Worm (Caenorhabditis elegans) whole organism, L3 larva: ENCODE results near the gene ndg-4.
A peak's percentile ranks its signal among the peaks of the same experiment; 100 is the strongest.

Source experiments
- R02D3.7 ChIP-seq: fragments of 150-350 bp; optimal IDR thresholded peaks from 2 replicates; lab custom pipeline; 2014; ENCODE audit warnings: missing biosample characterization, missing genetic modification characterization
- aly-2 ChIP-seq: fragments of 150-350 bp; optimal IDR thresholded peaks from 2 replicates; lab custom pipeline; 2014; ENCODE audit warnings: missing biosample characterization, missing genetic modification characterization
- ama-1 ChIP-seq: fragments of 150-350 bp; optimal IDR thresholded peaks from 2 replicates; lab custom pipeline; 2018
- ceh-16 ChIP-seq: sonication (generic microtip); optimal IDR thresholded peaks from 2 replicates; lab custom pipeline; 2017; ENCODE audit warnings: missing biosample characterization, missing genetic modification characterization
- ceh-28 ChIP-seq: fragments of 150-350 bp; optimal IDR thresholded peaks from 2 replicates; lab custom pipeline; 2014; ENCODE audit warnings: missing biosample characterization, missing genetic modification reagents, missing genetic modification characterization
- ceh-82 ChIP-seq: fragments of 150-350 bp; optimal IDR thresholded peaks from 2 replicates; lab custom pipeline; 2014; ENCODE audit warnings: missing biosample characterization, missing genetic modification characterization
- ceh-9 ChIP-seq: sonication (generic microtip); optimal IDR thresholded peaks from 2 replicates; lab custom pipeline; 2018; ENCODE audit warnings: missing biosample characterization, missing genetic modification characterization
- daf-12 ChIP-seq: fragments of 150-350 bp; optimal IDR thresholded peaks from 2 replicates; lab custom pipeline; 2014; ENCODE audit warnings: missing biosample characterization, missing genetic modification reagents, missing genetic modification characterization
- egl-27 ChIP-seq: sonication (generic microtip); optimal IDR thresholded peaks from 4 replicates; lab custom pipeline; 2017; ENCODE audit warnings: missing biosample characterization, missing genetic modification reagents, missing genetic modification characterization
- egl-5 ChIP-seq: fragments of 150-350 bp; optimal IDR thresholded peaks from 2 replicates; lab custom pipeline; 2017; ENCODE audit warnings: missing biosample characterization, missing genetic modification reagents, missing genetic modification characterization, inconsistent platforms
- elt-1 ChIP-seq: fragments of 150-350 bp; optimal IDR thresholded peaks from 2 replicates; lab custom pipeline; 2014; ENCODE audit warnings: missing biosample characterization, missing genetic modification characterization
- elt-2 ChIP-seq: sonication (generic microtip); optimal IDR thresholded peaks from 2 replicates; lab custom pipeline; 2016; ENCODE audit warnings: missing genetic modification reagents, mild to moderate bottlenecking, missing genetic modification characterization, missing compliant biosample characterization
- eor-1 ChIP-seq, 2 experiments: fragments of 150-350 bp; optimal IDR thresholded peaks; 2 replicates each; lab custom pipeline; 2014 to 2018; ENCODE audit warnings: missing biosample characterization in 2 of 2, missing genetic modification characterization in 2 of 2
- fos-1 ChIP-seq: fragments of 150-350 bp; optimal IDR thresholded peaks from 2 replicates; lab custom pipeline; 2014; ENCODE audit warnings: missing biosample characterization, missing genetic modification characterization
- hmg-11 ChIP-seq: sonication (generic microtip); optimal IDR thresholded peaks from 2 replicates; lab custom pipeline; 2016; ENCODE audit warnings: missing genetic modification characterization, missing compliant biosample characterization
- jun-1 ChIP-seq: fragments of 150-350 bp; optimal IDR thresholded peaks from 2 replicates; lab custom pipeline; 2014; ENCODE audit warnings: missing biosample characterization, missing genetic modification reagents, missing genetic modification characterization
- lin-39 ChIP-seq: fragments of 150-350 bp; optimal IDR thresholded peaks from 2 replicates; lab custom pipeline; 2018; ENCODE audit warnings: missing biosample characterization, missing genetic modification reagents, missing genetic modification characterization
- lsy-12 ChIP-seq: sonication (generic microtip); optimal IDR thresholded peaks from 2 replicates; lab custom pipeline; 2016; ENCODE audit warnings: mild to moderate bottlenecking, missing genetic modification characterization, missing compliant biosample characterization
- mdl-1 ChIP-seq: fragments of 150-350 bp; optimal IDR thresholded peaks from 2 replicates; lab custom pipeline; 2014; ENCODE audit warnings: missing biosample characterization, missing genetic modification characterization
- mml-1 ChIP-seq: fragments of 150-350 bp; sonication (generic microtip); optimal IDR thresholded peaks from 3 replicates; lab custom pipeline; 2014; ENCODE audit warnings: missing biosample characterization, missing genetic modification characterization
- nfya-1 ChIP-seq: sonication (generic microtip); optimal IDR thresholded peaks from 2 replicates; lab custom pipeline; 2017; ENCODE audit warnings: missing genetic modification characterization, mild to moderate bottlenecking, missing compliant biosample characterization, antibody characterized with exemption, moderate library complexity; ENCODE audit not compliant: insufficient read depth
- nhr-11 ChIP-seq: fragments of 150-350 bp; optimal IDR thresholded peaks from 2 replicates; lab custom pipeline; 2014; ENCODE audit warnings: missing biosample characterization, missing genetic modification characterization
- nhr-23 ChIP-seq: fragments of 150-350 bp; optimal IDR thresholded peaks from 2 replicates; lab custom pipeline; 2014; ENCODE audit warnings: missing biosample characterization, missing genetic modification reagents, missing genetic modification characterization
- nhr-25 ChIP-seq: sonication (generic microtip); optimal IDR thresholded peaks from 2 replicates; lab custom pipeline; 2017; ENCODE audit warnings: missing biosample characterization, missing genetic modification characterization
- nhr-28 ChIP-seq: fragments of 150-350 bp; optimal IDR thresholded peaks from 2 replicates; lab custom pipeline; 2014; ENCODE audit warnings: missing biosample characterization, missing genetic modification characterization
- nhr-43 ChIP-seq: sonication (generic microtip); optimal IDR thresholded peaks from 2 replicates; lab custom pipeline; 2016; ENCODE audit warnings: mild to moderate bottlenecking, missing genetic modification characterization, missing compliant biosample characterization; ENCODE audit not compliant: poor library complexity, severe bottlenecking
- nhr-76 ChIP-seq: fragments of 150-350 bp; sonication (generic microtip); optimal IDR thresholded peaks from 5 replicates; lab custom pipeline; 2014; ENCODE audit warnings: missing biosample characterization, missing genetic modification characterization
- pqm-1 ChIP-seq: fragments of 150-350 bp; optimal IDR thresholded peaks from 2 replicates; lab custom pipeline; 2017; ENCODE audit warnings: missing biosample characterization, missing genetic modification characterization, inconsistent platforms
- sea-2 ChIP-seq: fragments of 150-350 bp; sonication (generic microtip); optimal IDR thresholded peaks from 4 replicates; lab custom pipeline; 2014; ENCODE audit warnings: missing biosample characterization, missing genetic modification reagents, missing genetic modification characterization
- unc-62 ChIP-seq: fragments of 150-350 bp; sonication (generic microtip); optimal IDR thresholded peaks from 4 replicates; lab custom pipeline; 2014; ENCODE audit warnings: missing biosample characterization, missing genetic modification reagents, missing genetic modification characterization
- zag-1 ChIP-seq: fragments of 150-350 bp; optimal IDR thresholded peaks from 2 replicates; lab custom pipeline; 2014; ENCODE audit warnings: missing biosample characterization, missing genetic modification characterization
- ztf-4 ChIP-seq: fragments of 150-350 bp; optimal IDR thresholded peaks from 2 replicates; lab custom pipeline; 2014; ENCODE audit warnings: missing biosample characterization, missing genetic modification characterization

Gene ndg-4

ce11 chrIII:4493008-4493777, 26.0 kb upstream of the ndg-4 start:
- TF ChIP-seq elt-2 (tag; lab: Kevin White, UChicago) (peak; percentile 82), nhr-43 (tag; lab: Kevin White, UChicago) (peak; percentile 26), pqm-1 (tag; lab: Kevin White, UChicago) (peak; percentile 76), mdl-1 (tag; lab: Kevin White, UChicago) (no peak), nhr-76 (tag; lab: Kevin White, UChicago) (no peak)

- TF ChIP-seq nhr-23 (tag; lab: Kevin White, UChicago) (peak; percentile 14), ceh-16 (tag; lab: Kevin White, UChicago) (no peak), nfya-1 (peak; percentile 19), ceh-28 (tag; lab: Kevin White, UChicago) (peak; percentile 11), nhr-25 (tag; lab: Kevin White, UChicago) (peak; percentile 5), nhr-76 (tag; lab: Kevin White, UChicago) (no peak), ztf-4 (tag; lab: Kevin White, UChicago) (peak; percentile 64), R02D3.7 (tag; lab: Kevin White, UChicago) (no peak), jun-1 (tag; lab: Kevin White, UChicago) (peak; percentile 53), ama-1 (lab: Kevin White, UChicago) (peak; percentile 37), fos-1 (tag; lab: Kevin White, UChicago) (no peak), lsy-12 (peak; percentile 39), elt-2 (tag; lab: Kevin White, UChicago) (peak; percentile 18), aly-2 (tag; lab: Kevin White, UChicago) (peak; percentile 19), nhr-43 (tag; lab: Kevin White, UChicago) (peak; percentile 62)
Measured at ce11 chrIII:4491164-4492144, 24.3 kb upstream of the ndg-4 start.

- TF ChIP-seq ceh-9 (tag; lab: Kevin White, UChicago) = no peak
- no peak for TF ChIP-seq ztf-4 (tag; lab: Kevin White, UChicago)
- TF ChIP-seq nhr-76 (tag; lab: Kevin White, UChicago) = no peak
- TF ChIP-seq egl-27 (tag; lab: Kevin White, UChicago) = no peak
- TF ChIP-seq ama-1 (lab: Kevin White, UChicago) = no peak
- TF ChIP-seq nhr-23 (tag; lab: Kevin White, UChicago) = no peak
- TF ChIP-seq lin-39 = no peak
- TF ChIP-seq sea-2 = no peak
- TF ChIP-seq elt-1 (tag; lab: Kevin White, UChicago) = no peak
- no peak for TF ChIP-seq hmg-11
- TF ChIP-seq nhr-11 (tag; lab: Kevin White, UChicago) = no peak
- TF ChIP-seq egl-5 (tag; lab: Kevin White, UChicago) = no peak
- TF ChIP-seq elt-2 (tag; lab: Kevin White, UChicago) = no peak
Measured at ce11 chrIII:4488892-4489409, 21.8 kb upstream of the ndg-4 start, which contains the start of gene cpg-1. cpg-1 (plus strand) TSS chrIII:4489359.

- TF ChIP-seq aly-2 (tag; lab: Kevin White, UChicago) (no peak), nhr-11 (tag; lab: Kevin White, UChicago) (peak; percentile 96)
- TF ChIP-seq, all 47 proteins: peak for 1
Measured at ce11 chrIII:4487271-4487670, 20.1 kb upstream of the ndg-4 start.

ce11 chrIII:4482986-4483385, 15.8 kb upstream of the ndg-4 start:
- TF ChIP-seq ama-1 (lab: Kevin White, UChicago) = no peak
- TF ChIP-seq ceh-82 (tag; lab: Kevin White, UChicago) = no peak

- TF ChIP-seq lin-39 (no peak), nhr-28 (tag; lab: Kevin White, UChicago) (no peak), eor-1 (tag; optimal IDR thresholded peaks at IDR 0.05; lab: Kevin White, UChicago) (no peak), egl-5 (tag; lab: Kevin White, UChicago) (no peak), zag-1 (tag; lab: Kevin White, UChicago) (no peak), ama-1 (lab: Kevin White, UChicago) (no peak), ceh-28 (tag; lab: Kevin White, UChicago) (no peak), unc-62 (no peak), aly-2 (tag; lab: Kevin White, UChicago) (no peak), daf-12 (tag; lab: Kevin White, UChicago) (no peak), mml-1 (tag; lab: Kevin White, UChicago) (no peak), egl-27 (tag; lab: Kevin White, UChicago) (no peak)
- TF ChIP-seq, all 47 proteins: peak for 0
Measured at ce11 chrIII:4481787-4482186, 14.6 kb upstream of the ndg-4 start.
